Worm (Caenorhabditis elegans) whole organism, early embryonic: ENCODE measurements around the gene oac-3.

Source experiments
- B0310.2 ChIP-seq: sonication (generic microtip); optimal IDR thresholded peaks from 2 replicates; lab custom pipeline; 2016; ENCODE audit warnings: mild to moderate bottlenecking, missing genetic modification characterization, missing compliant biosample characterization
- F13C5.2 ChIP-seq: sonication (generic microtip); optimal IDR thresholded peaks from 2 replicates; lab custom pipeline; 2017; ENCODE audit warnings: mild to moderate bottlenecking, missing genetic modification characterization, inconsistent platforms, missing compliant biosample characterization
- ama-1 ChIP-seq: fragments of 150-350 bp; optimal IDR thresholded peaks from 2 replicates; lab custom pipeline; 2014
- ceh-13 ChIP-seq: fragments of 200-800 bp; sonication (Bioruptor generic); optimal IDR thresholded peaks from 2 replicates; lab custom pipeline; 2018; ENCODE audit warnings: mild to moderate bottlenecking, missing genetic modification characterization, missing compliant biosample characterization
- ceh-36 ChIP-seq: sonication (generic microtip); optimal IDR thresholded peaks from 2 replicates; lab custom pipeline; 2016; ENCODE audit warnings: missing genetic modification characterization, inconsistent platforms, missing compliant biosample characterization
- ets-7 ChIP-seq: sonication (generic microtip); optimal IDR thresholded peaks from 2 replicates; lab custom pipeline; 2016; ENCODE audit warnings: missing genotype, missing genetic modification characterization, missing compliant biosample characterization
- flt-1 ChIP-seq: fragments of 200-800 bp; sonication (Bioruptor generic); IDR thresholded peaks from 2 replicates; pipeline ENCODE4 v1.3.6; 2022; ENCODE audit warnings: missing genetic modification characterization, missing compliant biosample characterization
- hmbx-1 ChIP-seq: sonication (generic microtip); optimal IDR thresholded peaks from 2 replicates; lab custom pipeline; 2016; ENCODE audit warnings: mild to moderate bottlenecking, missing genetic modification characterization, missing compliant biosample characterization
- hmg-4 ChIP-seq: fragments of 200-800 bp; sonication (Bioruptor generic); optimal IDR thresholded peaks from 2 replicates; lab custom pipeline; 2018; ENCODE audit warnings: mild to moderate bottlenecking, missing genetic modification characterization, missing compliant biosample characterization
- hnd-1 ChIP-seq: sonication (generic microtip); optimal IDR thresholded peaks from 2 replicates; lab custom pipeline; 2016; ENCODE audit warnings: missing genetic modification characterization, missing compliant biosample characterization
- pes-1 ChIP-seq: fragments of 200-800 bp; sonication (Bioruptor generic); IDR thresholded peaks from 2 replicates; pipeline ENCODE4 v1.3.6; 2022; ENCODE audit warnings: missing genetic modification reagents, missing genetic modification characterization, missing compliant biosample characterization
- sea-1 ChIP-seq: fragments of 200-800 bp; sonication (Bioruptor generic); conservative IDR thresholded peaks from 2 replicates; pipeline ENCODE4 v1.3.6; 2022; ENCODE audit warnings: missing genetic modification characterization, missing compliant biosample characterization
- tbx-37 ChIP-seq: fragments of 200-800 bp; sonication (Bioruptor generic); conservative IDR thresholded peaks from 2 replicates; pipeline ENCODE4 v1.3.6; 2022; ENCODE audit warnings: missing genetic modification reagents, missing genetic modification characterization, missing compliant biosample characterization
- tra-4 ChIP-seq: sonication (generic microtip); optimal IDR thresholded peaks from 2 replicates; lab custom pipeline; 2017; ENCODE audit warnings: missing genetic modification characterization, missing compliant biosample characterization

DNA sequence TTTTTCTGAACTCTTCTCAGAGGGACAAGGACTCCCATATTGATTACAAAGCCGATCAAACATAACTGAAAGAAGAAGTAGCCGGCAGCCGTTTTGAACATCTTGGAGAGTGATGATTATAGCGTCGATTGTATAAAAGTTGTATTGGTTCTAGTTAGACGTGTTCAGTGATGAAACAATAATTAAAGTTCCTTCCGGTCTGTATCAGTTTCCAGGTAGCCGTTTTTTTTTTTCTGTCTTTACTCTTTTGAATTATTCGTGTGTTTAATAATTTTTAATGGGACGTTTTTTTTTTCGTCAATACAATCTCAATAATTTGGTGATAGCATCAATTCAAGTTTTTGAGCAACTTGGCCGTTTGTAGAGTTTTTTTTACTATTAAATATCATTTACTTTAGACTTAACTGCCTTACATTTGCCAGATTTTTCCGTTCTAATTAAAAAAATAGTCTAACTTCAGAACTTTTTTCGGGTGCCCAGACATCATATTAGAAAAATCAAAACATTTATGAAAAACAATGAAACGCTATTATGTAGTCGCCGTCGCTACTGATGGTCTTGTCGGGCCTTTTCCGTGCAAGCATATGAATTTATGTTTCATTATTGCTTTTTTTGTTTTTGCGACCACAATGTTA lies 47.2 kb downstream of the oac-3 start, which contains the start of the genes srx-10 and clec-226:
- TF ChIP-seq hmg-4 (GFP tag; lab: Kevin White, UChicago) (no peak), pes-1 (GFP tag; lab: Robert Waterston, UW) (no peak), ama-1 (no peak), ets-7 (tag; lab: Kevin White, UChicago) (no peak), B0310.2 (tag; lab: Kevin White, UChicago) (no peak), ceh-13 (GFP tag; lab: Kevin White, UChicago) (no peak), sea-1 (GFP tag; lab: Robert Waterston, UW) (no peak), hmbx-1 (tag; lab: Kevin White, UChicago) (no peak), tra-4 (tag; lab: Kevin White, UChicago) (no peak), F13C5.2 (no peak), flt-1 (GFP tag; lab: Robert Waterston, UW) (no peak), hnd-1 (tag; lab: Kevin White, UChicago) (no peak), ceh-36 (tag; lab: Kevin White, UChicago) (no peak), tbx-37 (GFP tag; lab: Robert Waterston, UW) (no peak)
